Worm (Caenorhabditis elegans) whole organism, dauer: ENCODE measurements around the gene F59C12.3.

Source experiments
- unc-62 ChIP-seq: sonication (generic microtip); optimal IDR thresholded peaks from 2 replicates; lab custom pipeline; 2017; ENCODE audit warnings: missing biosample characterization, missing genetic modification reagents, missing genetic modification characterization

Gene F59C12.3

DNA sequence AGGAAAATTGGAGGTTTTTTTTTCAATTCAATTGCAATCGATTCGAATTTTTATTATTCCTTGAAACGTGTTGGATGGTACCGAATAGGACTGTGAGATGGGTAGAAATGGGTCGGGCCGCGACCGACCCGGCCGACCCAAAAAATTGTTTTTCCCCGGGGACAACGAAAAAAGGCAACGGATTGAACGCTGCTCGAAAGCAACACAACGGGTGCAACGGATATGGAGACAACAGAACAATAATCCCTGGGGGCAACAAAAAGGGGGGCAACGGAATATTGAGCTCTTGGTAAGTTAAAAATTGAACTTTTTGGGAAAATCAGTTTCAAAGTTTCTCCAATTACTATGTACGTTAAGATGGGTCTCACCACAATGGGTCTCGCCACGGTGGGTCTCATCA is 13.9 kb upstream of the F59C12.3 start:
- TF ChIP-seq unc-62, result no peak

DNA sequence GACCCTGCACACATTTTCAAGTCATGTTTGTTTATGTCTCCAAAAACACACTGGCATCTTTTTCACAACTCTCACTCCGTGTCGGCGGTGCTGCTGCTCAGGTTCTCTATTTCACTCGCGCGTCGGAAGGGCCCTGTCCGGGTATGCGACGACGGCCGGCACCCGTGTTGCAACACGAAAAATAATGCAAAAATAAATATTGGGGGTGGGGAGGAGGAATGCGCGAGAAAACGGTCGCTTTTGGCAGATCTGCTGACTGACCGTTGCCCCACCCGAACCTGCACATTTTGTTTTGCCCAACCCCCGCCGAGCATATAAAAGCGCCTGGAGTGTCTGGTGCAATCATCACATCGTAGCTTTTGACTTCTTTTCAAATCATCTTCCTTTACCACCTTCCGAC is 12.1 kb upstream of the F59C12.3 start, which contains the start of gene cpg-19:
Gene cpg-19, plus strand, starts transcription at position 341 of the 400 bp plus-strand sequence.
- TF ChIP-seq unc-62, result no peak

DNA sequence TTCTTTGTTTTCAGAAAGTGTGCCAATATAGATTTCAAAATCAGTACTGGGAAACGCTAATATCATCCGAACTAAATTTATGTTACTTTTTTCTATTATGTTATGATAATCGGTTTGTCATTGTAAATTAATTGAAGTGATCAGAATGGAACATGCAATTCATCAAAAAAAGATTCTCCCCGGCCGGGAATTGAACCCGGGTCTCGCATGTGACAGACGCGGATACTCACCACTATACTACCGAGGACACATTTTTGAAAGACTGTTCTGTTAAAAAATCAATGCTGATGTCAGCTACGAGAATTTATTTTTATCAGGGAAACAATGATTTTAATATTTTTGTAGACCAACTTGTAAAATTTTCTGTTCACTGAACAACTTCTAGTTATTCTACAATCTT is 9.8 kb upstream of the F59C12.3 start:
- TF ChIP-seq unc-62, result no peak

DNA sequence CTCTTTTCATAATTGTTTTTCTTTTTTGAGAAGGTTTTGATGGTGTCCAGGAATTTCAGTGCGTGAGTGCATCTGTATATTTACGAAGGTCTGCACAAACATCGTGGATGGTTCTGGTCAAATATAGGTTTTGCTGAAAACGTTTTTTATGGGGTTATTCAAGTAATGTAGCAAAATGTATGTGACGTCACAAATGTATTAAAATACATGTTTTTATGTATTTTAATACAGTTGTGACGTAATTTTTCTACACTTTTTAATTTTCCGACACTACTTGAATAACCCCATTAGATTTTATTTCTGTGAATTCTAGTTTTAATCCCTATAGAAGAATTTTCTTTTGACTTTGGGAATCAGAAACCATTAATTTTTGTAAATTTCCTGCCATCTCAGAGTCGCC is 9.4 kb upstream of the F59C12.3 start:
- no peak for TF ChIP-seq unc-62

DNA sequence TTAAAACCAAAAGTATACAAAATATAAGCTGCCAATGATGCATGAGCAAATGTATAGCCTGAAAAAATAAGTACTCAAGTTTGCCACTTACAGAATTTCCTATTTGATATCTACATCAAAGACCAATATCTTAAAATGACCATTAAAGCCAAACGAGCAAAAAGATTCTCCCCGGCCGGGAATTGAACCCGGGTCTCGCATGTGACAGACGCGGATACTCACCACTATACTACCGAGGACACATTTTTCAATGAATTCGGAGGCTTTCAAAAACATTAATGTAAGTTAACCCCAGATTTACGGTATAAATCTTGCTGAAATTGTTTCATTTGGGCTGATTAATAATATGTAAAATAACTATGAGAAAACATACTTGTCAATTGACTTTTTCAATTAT is 8.8 kb upstream of the F59C12.3 start:
- no peak for TF ChIP-seq unc-62

DNA sequence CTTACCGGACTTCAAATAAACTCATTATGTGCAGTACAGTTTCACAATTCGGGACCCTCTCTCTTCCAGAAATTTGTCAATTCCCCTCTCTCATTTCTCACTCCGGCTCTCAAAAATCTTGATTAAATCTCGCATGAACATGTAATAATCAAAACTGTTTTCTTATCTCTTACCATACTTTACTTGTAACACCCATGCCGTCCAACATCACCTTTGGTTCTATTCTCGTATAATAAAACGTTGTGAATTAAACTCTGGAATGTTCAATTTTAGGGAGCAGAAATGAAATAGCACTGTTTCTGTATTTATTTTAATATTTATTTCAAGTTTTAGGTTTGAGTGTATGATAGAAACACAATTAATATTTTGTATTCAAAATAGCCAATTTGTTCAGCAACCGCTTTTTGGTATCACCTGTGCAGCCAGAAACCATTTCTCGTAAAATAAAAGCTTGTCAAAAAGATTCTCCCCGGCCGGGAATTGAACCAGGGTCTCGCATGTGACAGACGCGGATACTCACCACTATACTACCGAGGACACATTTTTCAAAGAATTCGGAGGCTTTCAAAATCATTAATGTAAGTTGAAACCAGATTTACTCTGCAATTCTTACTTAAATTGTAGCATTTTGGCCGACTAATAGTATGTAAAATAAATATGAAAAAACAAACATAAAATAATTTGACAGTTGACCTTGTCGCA is 8.3 kb upstream of the F59C12.3 start:
- no peak for TF ChIP-seq unc-62

DNA sequence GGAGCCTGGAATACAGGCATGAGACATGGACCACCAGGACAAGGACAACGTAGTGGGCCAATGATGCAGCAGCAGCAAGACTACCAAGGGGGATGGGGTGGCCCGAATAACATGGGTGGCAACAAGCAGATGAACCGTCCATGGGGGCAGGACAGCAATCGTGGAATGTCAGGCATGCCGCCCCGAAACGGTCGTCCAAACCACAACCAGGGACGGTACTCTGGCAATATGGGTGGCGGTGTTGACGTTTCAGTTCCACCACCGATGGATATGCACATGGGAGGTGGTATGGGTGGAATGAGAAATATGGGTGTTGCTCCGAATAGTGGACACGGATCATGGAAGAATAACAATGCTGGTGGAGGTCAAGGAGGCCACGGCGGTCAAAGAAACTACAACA is 4.8 kb upstream of the F59C12.3 start:
- no peak for TF ChIP-seq unc-62

DNA sequence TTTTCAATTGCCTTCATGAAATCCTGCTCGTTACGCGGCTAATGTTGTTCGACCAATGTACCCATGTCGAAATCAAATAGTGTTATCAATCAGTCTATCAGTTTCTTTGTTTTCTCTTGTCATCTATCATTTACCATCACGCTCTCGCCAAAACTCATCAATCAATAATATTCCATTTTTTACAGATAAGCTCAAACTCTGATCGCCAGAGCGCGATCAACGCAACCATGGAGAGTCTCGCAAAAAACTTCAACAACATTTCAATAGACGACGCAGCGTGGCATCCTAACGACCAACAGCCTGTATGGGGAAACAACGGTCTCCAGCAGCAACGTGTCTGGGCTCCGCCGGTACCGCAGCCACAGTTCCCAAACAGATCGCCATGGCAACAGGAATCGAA is 3.9 kb upstream of the F59C12.3 start, which contains the start of gene ain-1:
Gene ain-1, plus strand, starts transcription at position 186 of the 400 bp plus-strand sequence.
- no peak for TF ChIP-seq unc-62

DNA sequence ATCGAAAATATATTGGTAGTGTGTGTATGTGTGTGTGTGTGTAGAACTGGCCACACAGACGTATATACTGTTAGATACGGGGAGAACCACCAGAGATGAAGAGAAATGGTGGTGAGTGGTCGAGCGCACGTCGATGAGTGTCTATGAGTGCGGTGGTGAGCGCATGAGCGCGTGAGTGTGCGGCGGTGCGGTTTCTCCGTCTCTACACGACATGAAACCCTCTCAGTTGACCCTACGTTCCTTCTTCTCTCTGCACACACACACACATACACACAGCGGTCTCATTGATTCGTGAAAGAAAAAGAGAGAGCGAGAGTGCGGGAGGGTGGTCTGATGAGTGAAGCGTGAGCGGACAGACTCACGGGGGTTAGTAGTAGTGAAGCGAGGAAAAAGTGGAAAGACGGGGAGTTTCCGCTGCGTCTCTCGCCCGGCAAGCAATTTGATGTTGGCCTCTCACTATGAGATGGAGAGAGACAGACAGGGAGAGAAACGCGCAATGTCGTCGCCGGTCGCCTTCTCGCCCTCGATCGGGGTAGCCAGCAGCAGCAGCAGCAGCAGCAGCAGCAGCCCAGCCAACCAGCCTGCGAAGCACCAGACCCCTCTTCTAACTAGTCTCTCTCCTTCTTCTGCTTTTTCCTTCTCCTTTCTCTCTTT is 3.1 kb upstream of the F59C12.3 start:
- no peak for TF ChIP-seq unc-62

DNA sequence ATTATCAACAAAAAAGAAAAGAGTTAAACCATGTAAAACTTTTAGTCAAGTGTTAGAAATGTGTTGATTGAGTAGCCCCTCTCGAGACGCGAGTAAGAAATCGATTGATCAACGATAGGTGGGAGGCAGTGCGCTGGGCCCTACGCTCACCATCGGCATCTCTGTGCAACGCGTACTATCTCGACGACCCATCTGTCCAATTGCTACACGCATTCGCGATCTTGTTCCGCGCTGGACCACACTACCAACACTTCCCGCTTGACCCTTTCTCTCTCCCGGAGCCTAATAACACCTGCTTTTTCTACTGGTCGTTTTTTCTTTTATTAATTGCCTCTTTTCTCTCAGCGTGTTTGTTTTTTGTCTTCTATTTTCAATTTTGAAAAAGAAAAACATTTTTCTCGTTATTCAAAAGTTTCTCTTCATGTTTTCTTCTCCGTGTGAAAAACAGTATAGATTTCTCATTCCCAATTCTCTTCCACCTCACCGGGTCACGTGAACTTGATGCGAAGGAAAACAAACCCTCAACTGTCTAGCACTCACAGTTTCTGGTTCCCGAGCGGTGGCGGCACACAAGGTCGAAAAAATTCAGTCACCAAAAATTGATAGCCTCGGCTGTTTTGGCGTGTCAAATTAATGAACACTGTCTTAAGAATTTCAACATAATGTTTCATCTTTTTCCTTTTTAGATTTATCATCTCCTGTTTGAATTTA is 2.2 kb upstream of the F59C12.3 start:
- TF ChIP-seq unc-62, result no peak

DNA sequence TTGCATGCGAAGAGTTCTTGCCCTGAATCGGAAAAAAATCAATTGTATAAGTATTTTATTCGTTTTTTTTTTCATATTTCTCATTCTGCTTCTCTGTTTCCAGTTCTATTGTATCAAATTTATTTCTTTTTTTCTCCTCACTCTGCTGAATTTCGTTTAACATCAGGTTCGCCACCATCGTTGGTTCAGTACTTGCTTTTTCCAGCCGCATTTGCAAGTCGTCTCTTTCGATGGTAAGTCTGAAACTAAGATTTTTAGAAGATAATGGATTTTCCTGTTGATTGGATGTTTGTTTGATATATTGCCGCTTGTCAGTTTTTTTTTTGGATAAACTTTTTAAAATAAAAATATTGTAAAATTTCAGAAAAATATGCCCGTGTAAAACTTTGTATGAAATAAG is 2.2 kb downstream of the F59C12.3 start:
- TF ChIP-seq unc-62, result no peak

DNA sequence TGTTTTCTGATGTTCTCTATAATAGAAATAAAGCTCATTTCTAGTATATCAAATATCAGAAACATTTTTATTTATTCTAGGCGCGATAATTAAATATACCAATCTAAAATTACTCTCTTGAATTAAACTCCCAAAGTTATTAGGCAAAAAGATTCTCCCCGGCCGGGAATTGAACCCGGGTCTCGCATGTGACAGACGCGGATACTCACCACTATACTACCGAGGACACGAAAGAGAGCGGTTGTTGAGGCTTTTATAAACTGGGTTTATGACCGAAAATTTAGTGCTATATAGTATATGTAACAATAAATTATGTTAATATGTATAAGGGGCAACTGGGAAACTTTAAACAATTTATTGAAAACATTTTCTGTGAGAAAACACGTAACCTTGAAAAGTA is 4.8 kb downstream of the F59C12.3 start:
- TF ChIP-seq unc-62, result no peak

DNA sequence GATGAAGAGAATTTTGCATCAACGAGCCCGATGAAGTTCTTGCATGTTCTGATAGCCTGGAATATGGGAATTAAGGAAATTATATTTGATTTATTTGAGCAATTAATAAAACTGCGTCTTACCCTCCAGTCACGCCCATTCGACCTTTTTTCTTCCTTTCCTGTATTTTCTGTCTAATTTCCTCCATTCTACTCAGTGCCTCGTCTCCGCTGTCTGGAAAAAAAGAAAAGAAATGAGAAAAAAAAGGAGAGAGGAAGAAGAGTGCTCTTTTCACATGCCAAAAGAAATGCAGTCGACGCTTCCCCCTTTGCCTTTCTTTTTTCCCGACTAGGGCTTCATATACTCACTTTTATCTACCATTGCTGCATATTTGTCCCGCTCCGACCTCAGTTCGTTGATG is 5.2 kb downstream of the F59C12.3 start:
- TF ChIP-seq unc-62, result no peak

DNA sequence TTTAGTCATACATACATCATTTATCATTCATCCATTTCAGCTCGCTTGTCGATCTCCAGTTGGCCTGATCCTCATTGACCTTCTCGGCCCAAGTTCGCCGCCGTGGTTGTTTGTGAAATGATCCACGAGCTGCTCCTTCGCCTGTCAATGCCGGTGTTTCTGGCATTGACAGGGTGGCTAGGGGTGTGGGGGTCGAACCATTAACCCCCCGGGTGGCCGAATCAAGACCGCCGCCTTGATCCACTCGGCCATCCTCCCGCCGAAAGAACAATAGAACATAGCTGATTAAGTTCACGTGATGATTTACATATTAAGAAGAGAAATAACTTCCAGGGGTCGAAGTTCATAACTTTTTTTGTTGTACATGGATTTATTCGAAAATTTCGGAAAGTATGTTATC is 6.9 kb downstream of the F59C12.3 start, which contains the start of gene F59C12.4:
Gene F59C12.4, minus strand, starts transcription at position 166 of the 400 bp plus-strand sequence.
- no peak for TF ChIP-seq unc-62

DNA sequence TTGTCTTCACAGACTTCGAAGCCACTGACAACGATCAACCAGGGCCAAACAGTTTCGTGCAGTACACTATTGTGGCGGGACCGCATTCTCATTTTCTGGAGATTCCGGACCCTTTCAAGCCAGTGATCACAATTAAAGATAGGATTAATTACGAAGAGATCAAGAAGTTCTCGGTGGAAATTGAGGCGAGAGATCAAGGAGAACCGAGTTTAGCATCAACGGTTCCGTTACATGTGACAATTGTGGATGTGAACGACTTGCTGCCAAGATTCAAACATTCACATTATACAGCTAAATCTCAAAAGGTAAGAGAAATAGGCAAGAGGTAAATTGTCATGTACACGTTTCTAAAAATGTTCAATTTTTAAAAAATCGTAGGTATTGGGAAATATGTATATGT is 11.5 kb downstream of the F59C12.3 start:
- TF ChIP-seq unc-62, result no peak

DNA sequence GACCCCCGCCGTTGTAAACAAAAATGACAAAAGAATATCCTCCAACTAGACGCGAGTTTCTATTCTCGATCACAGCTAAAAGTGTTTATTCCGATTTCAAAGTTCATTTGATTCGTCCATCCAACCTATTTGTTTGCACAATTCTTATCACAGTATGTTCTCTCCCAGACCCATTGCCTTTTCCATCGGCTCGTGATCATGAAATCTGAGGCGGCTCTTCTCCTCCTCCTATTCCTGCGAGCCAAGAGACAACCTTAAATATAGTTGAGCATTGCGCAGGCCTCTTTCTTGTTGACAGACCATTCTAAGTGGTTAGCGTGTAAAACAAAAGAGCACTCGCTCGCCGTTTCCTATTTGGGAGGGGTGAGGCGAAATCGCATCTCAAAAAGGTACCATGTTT is 12.4 kb downstream of the F59C12.3 start:
- TF ChIP-seq unc-62, result no peak

DNA sequence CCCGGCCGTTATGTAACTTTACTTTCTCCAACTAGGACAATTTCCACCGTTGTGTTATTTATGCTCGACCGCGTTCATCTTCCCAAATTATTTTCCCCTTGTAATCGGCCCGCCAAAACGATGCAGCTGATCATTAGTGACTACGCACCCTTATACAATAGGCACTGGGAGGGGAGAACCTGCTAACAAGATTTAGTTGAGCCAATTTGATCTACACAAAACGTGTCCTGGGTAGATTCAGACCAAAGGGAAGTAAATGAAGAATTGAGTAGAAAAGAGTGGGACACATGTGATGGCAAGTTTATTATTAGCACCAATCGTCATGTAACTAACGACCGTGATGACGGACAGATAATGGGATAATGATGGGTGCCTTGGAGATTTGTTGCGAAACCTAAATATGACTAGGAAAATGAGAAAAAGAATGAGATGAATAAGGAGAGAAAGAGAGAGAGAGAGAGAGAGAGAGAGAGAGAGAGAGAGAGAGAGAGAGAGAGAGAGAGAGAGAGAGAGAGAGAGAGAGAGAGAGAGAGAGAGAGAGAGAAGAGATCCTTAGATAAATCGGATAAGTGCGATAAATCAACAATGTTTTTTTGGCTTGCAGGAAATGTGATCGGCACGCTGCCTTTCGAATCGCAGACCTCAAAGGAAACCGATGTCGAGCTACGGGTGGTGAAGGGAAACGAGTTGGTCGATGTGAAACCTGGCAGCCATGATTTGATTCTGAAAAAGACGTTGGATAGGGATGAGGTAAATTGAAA is 13.6 kb downstream of the F59C12.3 start:
- no peak for TF ChIP-seq unc-62
